Fruit fly (Drosophila melanogaster): ENCODE measurements around the gene CG18542.

- no peak for TF ChIP-seq Pif1A (GFP tag; optimal IDR thresholded peaks at IDR 0.05)
- TF ChIP-seq CG32121 (GFP tag; IDR thresholded peaks at IDR 0.05) = no peak
- no peak for TF ChIP-seq CG13204 (GFP tag; optimal IDR thresholded peaks at IDR 0.05)
- no peak for TF ChIP-seq CG14655 (GFP tag; optimal IDR thresholded peaks at IDR 0.05)
- no peak for TF ChIP-seq fd96Ca (GFP tag; IDR thresholded peaks at IDR 0.05)
- TF ChIP-seq EcR (GFP tag; optimal IDR thresholded peaks at IDR 0.05) = no peak
Measured at dm6 chr3R:9725121-9725956, 39.8 kb downstream of the CG18542 start, which contains the start of gene hyd.

Data from whole organism, pupa.